Worm (Caenorhabditis elegans): Measurements from ENCODE around the gene K02D10.3.

K02D10.3 gene

DNA sequence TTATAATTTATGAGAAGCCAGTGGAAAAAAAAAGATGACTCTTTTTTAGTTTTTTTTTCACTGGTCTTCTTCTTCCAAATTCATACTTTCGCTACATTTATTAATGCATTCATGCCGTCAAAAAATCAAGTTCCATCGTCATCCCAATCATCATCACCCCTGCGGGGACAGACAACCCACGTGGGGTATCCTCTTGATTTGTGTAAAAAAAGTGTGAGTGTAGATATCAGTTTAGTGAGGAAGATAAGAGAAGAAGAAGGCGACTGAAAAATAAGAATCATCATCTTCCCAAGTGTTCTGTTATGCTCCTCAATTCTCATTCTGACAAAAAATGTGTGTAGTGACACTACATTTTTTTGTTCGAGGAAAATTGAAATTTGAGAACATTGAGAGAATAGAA, 39.8 kb downstream of the K02D10.3 start:
- TF ChIP-seq W03F9.2 (tag; optimal IDR thresholded peaks at IDR 0.05) (no peak), dao-5 (tag; optimal IDR thresholded peaks at IDR 0.05) (no peak), him-1 (tag; optimal IDR thresholded peaks at IDR 0.05) (no peak)

DNA sequence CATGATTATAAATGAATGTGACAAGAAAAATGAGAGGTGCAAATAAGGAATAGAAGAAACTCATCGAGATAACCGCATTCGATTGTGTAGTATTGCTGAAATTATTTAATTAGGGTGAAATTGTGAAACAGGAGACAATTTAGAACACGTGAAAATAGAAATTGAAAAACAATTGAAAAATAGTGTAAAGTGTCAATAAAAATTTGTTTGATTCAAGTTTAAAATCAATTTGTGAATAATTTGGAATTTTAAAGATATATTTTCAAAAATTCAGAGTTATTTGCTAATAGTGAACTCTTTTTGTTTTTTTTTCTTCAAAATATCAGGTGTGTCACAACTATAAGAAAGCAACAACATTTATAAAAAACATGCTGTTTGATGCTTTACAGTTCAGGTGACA, 40.4 kb downstream of the K02D10.3 start, which contains the start of gene ZK370.4:
Gene ZK370.4 (minus strand): TSS at position 101 of the 400 bp plus-strand sequence.
- TF ChIP-seq W03F9.2 (tag; optimal IDR thresholded peaks at IDR 0.05) = no peak
- TF ChIP-seq him-1 (tag; optimal IDR thresholded peaks at IDR 0.05) = no peak
- TF ChIP-seq dao-5 (tag; optimal IDR thresholded peaks at IDR 0.05) = no peak

DNA sequence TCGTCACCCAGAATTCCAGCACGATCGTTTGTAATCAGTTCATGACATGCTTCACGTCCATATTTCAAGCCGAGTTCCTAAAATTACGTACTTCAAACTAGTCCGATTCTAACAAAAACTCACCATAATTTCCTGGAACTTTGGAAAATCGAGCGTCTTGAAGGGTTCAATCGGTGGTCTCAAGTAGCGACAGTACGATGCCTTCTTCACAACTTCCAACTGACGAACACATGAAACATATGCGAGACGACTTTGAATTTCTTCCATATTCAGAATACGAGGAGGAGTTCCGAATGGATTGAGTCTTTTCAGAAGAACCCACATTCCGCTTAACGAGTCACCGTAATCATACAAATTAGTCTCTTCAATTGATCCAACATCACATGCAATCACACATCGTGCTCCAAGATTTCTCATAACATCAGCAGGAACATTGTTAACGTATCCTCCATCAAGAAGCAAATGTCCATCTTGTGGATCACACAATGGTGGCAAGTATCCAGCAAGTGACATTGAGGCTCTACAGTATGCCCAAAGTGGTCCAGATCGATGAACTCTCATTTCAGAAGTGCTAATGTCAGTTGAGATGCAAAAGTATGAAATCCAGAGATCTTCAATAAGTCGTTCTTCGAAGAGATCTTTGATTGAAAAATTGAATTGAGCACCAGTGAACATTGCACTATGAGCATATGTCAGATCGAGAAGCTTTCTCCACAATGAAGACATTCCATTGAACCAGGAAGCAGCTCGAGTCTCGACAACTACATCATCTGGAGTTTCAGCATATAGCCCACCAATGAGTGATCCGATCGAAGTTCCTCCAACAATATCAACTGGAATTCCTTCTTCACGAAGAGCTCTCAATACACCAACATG, 45.5 kb downstream of the K02D10.3 start:
- TF ChIP-seq dao-5 (tag; optimal IDR thresholded peaks at IDR 0.05) (no peak), him-1 (tag; optimal IDR thresholded peaks at IDR 0.05) (no peak), W03F9.2 (tag; optimal IDR thresholded peaks at IDR 0.05) (no peak)

ce11 chrIII:8725224-8725623, 46.5 kb downstream of the K02D10.3 start:
- TF ChIP-seq him-1 (tag; optimal IDR thresholded peaks at IDR 0.05) (no peak), dao-5 (tag; optimal IDR thresholded peaks at IDR 0.05) (no peak), W03F9.2 (tag; optimal IDR thresholded peaks at IDR 0.05) (no peak)

Measured in whole organism, L4/young adult.